Worm (Caenorhabditis elegans): Measurements from ENCODE around the gene sra-10.

The sra-10 gene

DNA sequence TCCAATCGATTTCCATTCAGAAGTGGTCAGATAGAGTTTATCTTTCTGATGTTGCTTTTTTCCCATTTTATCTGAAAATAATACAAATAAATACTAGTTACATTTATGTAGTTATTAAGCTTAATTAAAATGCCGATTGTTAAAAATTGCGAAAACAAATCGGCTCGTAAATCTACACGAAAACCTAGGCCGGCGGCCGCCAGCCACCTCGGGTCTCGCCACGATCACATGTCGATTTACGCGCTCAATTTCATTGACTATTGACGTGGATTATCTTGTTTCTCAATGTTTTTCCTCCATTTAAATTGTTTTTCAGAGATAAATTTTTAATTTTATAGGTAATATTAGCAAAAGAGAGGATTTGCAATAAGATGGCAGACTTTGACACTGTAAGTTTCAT is 22.4 kb downstream of the sra-10 start, which contains the start of the genes cyn-4 and copz-1 (continued):
- TF ChIP-seq snpc-1.1 (tag; optimal IDR thresholded peaks at IDR 0.05; ENCODE audit: insufficient read depth) (no peak), nhr-27 (tag; optimal IDR thresholded peaks at IDR 0.05) (no peak), sptf-2 (GFP tag; optimal IDR thresholded peaks at IDR 0.05) (no peak), madf-10 (tag; optimal IDR thresholded peaks at IDR 0.05) (peak; percentile 58), madf-6 (GFP tag; IDR thresholded peaks at IDR 0.05) (peak; percentile 75; the same call in 1 of the 2 replicates), hmg-1.2 (GFP tag; IDR thresholded peaks at IDR 0.05) (no peak), F52B5.7 (tag; optimal IDR thresholded peaks at IDR 0.05) (no peak), die-1 (tag; optimal IDR thresholded peaks at IDR 0.05) (no peak), B0019.2 (GFP tag; conservative IDR thresholded peaks at IDR 0.05) (peak; percentile 84)

DNA sequence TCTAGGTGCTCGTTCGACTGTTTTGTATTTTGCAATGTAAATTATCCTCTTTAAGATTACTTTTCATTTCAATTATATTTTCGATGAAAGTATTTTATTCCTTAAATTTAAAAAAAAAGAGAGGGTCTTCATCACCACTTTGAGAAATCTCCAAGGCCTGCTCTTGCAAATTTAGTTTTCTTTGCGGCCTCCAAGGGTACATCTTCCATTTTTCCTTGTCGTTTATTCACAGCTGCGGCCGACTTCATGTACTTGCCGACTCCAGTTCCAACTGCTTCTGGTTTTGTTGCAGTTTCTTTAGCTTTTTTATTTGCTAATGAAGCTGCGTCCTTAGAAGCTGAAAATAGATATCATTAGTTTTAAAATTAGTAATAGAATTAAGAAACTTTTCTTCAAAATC is 24.2 kb downstream of the sra-10 start:
- TF ChIP-seq ztf-28 (GFP tag; IDR thresholded peaks at IDR 0.05) (no peak), Y95B8A.8 (GFP tag; IDR thresholded peaks at IDR 0.05) (peak; percentile 13; the same call in 1 of the 2 replicates), mel-28 (tag; optimal IDR thresholded peaks at IDR 0.05; ENCODE audit: borderline replicate concordance) (no peak), dox-1 (GFP tag; IDR thresholded peaks at IDR 0.05) (no peak), athp-1 (tag; optimal IDR thresholded peaks at IDR 0.05) (no peak), fkh-3 (tag; optimal IDR thresholded peaks at IDR 0.05) (no peak), ztf-25 (GFP tag; IDR thresholded peaks at IDR 0.05) (0 out of 2 replicates have a peak, but pooled peaks have one; percentile 66), ceh-27 (GFP tag; optimal IDR thresholded peaks at IDR 0.05) (no peak), snpc-4 (GFP tag; optimal IDR thresholded peaks at IDR 0.05) (peak; percentile 25), snpc-4 (tag; optimal IDR thresholded peaks at IDR 0.05) (no peak), cebp-2 (GFP tag; IDR thresholded peaks at IDR 0.05) (no peak), gei-17 (GFP tag; optimal IDR thresholded peaks at IDR 0.05) (no peak), cebp-1 (GFP tag; IDR thresholded peaks at IDR 0.05) (no peak), cebp-1 (tag; optimal IDR thresholded peaks at IDR 0.05) (peak; percentile 24), F57C9.4 (tag; optimal IDR thresholded peaks at IDR 0.05) (no peak), hrde-1 (tag; optimal IDR thresholded peaks at IDR 0.05; ENCODE audit: borderline replicate concordance) (peak; percentile 48), let-607 (tag; optimal IDR thresholded peaks at IDR 0.05) (no peak), B0336.3 (GFP tag; IDR thresholded peaks at IDR 0.05) (0 out of 2 replicates have a peak, but pooled peaks have one; percentile 15), hmg-1.2 (GFP tag; IDR thresholded peaks at IDR 0.05) (peak; percentile 5; the same call in 1 of the 2 replicates), B0035.1 (tag; optimal IDR thresholded peaks at IDR 0.05) (peak; percentile 6), atf-7 (tag; optimal IDR thresholded peaks at IDR 0.05) (peak; percentile 6), mes-4 (tag; optimal IDR thresholded peaks at IDR 0.05) (no peak), nfyb-1 (GFP tag; IDR thresholded peaks at IDR 0.05) (0 out of 2 replicates have a peak, but pooled peaks have one; percentile 20), attf-3 (GFP tag; conservative IDR thresholded peaks at IDR 0.05) (no peak), ekl-4 (GFP tag; IDR thresholded peaks at IDR 0.05) (no peak), F33H1.4 (GFP tag; IDR thresholded peaks at IDR 0.05) (peak; percentile 42), madf-6 (GFP tag; IDR thresholded peaks at IDR 0.05) (peak; percentile 49; the same call in 1 of the 2 replicates), sptf-2 (GFP tag; optimal IDR thresholded peaks at IDR 0.05) (no peak), ceh-58 (GFP tag; IDR thresholded peaks at IDR 0.05) (peak; percentile 81; the same call in 1 of the 2 replicates), F55B11.4 (tag; optimal IDR thresholded peaks at IDR 0.05; ENCODE audit: borderline replicate concordance, insufficient read depth) (no peak), madf-3 (GFP tag; IDR thresholded peaks at IDR 0.05) (no peak)

Data from whole organism, young adult.